Fruit fly (Drosophila melanogaster): ENCODE measurements around the gene beta-Spec.

Gene beta-Spec

dm6 chrX:17712995-17713739 lies 56.0 kb downstream of the beta-Spec start:
- TF ChIP-seq CG4617 (GFP tag; optimal IDR thresholded peaks at IDR 0.05; ENCODE audit: borderline replicate concordance) (no peak), br (optimal IDR thresholded peaks at IDR 0.05) (no peak), zfh2 (GFP tag; optimal IDR thresholded peaks at IDR 0.05) (no peak), CG11456 (GFP tag; IDR thresholded peaks at IDR 0.05) (peak; percentile 76), Myb (GFP tag; optimal IDR thresholded peaks at IDR 0.05) (no peak), disco-r (GFP tag; optimal IDR thresholded peaks at IDR 0.05) (no peak), CG8089 (GFP tag; optimal IDR thresholded peaks at IDR 0.05) (no peak), CG18764 (GFP tag; optimal IDR thresholded peaks at IDR 0.05) (peak; percentile 21), Awh (GFP tag; IDR thresholded peaks at IDR 0.05) (0 out of 2 replicates have a peak, but pooled peaks have one; percentile 37), CG17385 (GFP tag; optimal IDR thresholded peaks at IDR 0.05) (peak; percentile 45), Abd-B (GFP tag; optimal IDR thresholded peaks at IDR 0.05) (peak; percentile 26), CG17361 (GFP tag; IDR thresholded peaks at IDR 0.05) (peak; percentile 90), Usf (GFP tag; optimal IDR thresholded peaks at IDR 0.05) (no peak), al (GFP tag; IDR thresholded peaks at IDR 0.05) (0 out of 2 replicates have a peak, but pooled peaks have one; percentile 6), schlank (tag; optimal IDR thresholded peaks at IDR 0.05) (peak; percentile 4), z (GFP tag; IDR thresholded peaks at IDR 0.05) (no peak), CG31224 (GFP tag; IDR thresholded peaks at IDR 0.05) (peak; percentile 53), lov (optimal IDR thresholded peaks at IDR 0.05) (no peak), lov (GFP tag; IDR thresholded peaks at IDR 0.05) (no peak), Ravus (GFP tag; IDR thresholded peaks at IDR 0.05) (peak; percentile 13; the same call in 1 of the 2 replicates), pfk (GFP tag; optimal IDR thresholded peaks at IDR 0.05) (no peak), CG4328 (GFP tag; optimal IDR thresholded peaks at IDR 0.05) (no peak), Mad (GFP tag; optimal IDR thresholded peaks at IDR 0.05) (no peak), sisA (GFP tag; IDR thresholded peaks at IDR 0.05) (peak; percentile 56), CG7745 (tag; optimal IDR thresholded peaks at IDR 0.05) (no peak), Poxn (GFP tag; IDR thresholded peaks at IDR 0.05) (no peak), scrt (GFP tag; optimal IDR thresholded peaks at IDR 0.05) (peak; percentile 20), ewg (GFP tag; optimal IDR thresholded peaks at IDR 0.05) (peak; percentile 25), CG1602 (GFP tag; optimal IDR thresholded peaks at IDR 0.05) (peak; percentile 56), CG10654 (GFP tag; optimal IDR thresholded peaks at IDR 0.05) (peak; percentile 13), fd96Cb (tag; optimal IDR thresholded peaks at IDR 0.05) (peak; percentile 43), chn (GFP tag; optimal IDR thresholded peaks at IDR 0.05) (peak; percentile 1), ato (GFP tag; IDR thresholded peaks at IDR 0.05; ENCODE audit: partially characterized antibody) (no peak), p53 (GFP tag; optimal IDR thresholded peaks at IDR 0.05) (no peak), CG10959 (GFP tag; IDR thresholded peaks at IDR 0.05) (peak; percentile 50), Hr39 (optimal IDR thresholded peaks at IDR 0.05) (peak; percentile 88), CG18599 (GFP tag; optimal IDR thresholded peaks at IDR 0.05) (peak; percentile 14), toy (GFP tag; IDR thresholded peaks at IDR 0.05) (no peak), NC2β (GFP tag; optimal IDR thresholded peaks at IDR 0.05) (no peak), CG17568 (GFP tag; optimal IDR thresholded peaks at IDR 0.05) (peak; percentile 23), Atf-2 (GFP tag; optimal IDR thresholded peaks at IDR 0.05) (no peak), CG8359 (GFP tag; optimal IDR thresholded peaks at IDR 0.05; ENCODE audit: borderline replicate concordance) (peak; percentile 22), tap (tag; optimal IDR thresholded peaks at IDR 0.05) (peak; percentile 60), cwo (GFP tag; optimal IDR thresholded peaks at IDR 0.05) (peak; percentile 35), CG6689 (GFP tag; IDR thresholded peaks at IDR 0.05) (peak; percentile 29; the same call in 1 of the 2 replicates), CG4360 (GFP tag; IDR thresholded peaks at IDR 0.05) (no peak), Sry-δ (GFP tag; optimal IDR thresholded peaks at IDR 0.05) (no peak), oc (tag; optimal IDR thresholded peaks at IDR 0.05) (no peak), CG3065 (GFP tag; optimal IDR thresholded peaks at IDR 0.05) (no peak), CG11695 (GFP tag; IDR thresholded peaks at IDR 0.05) (peak; percentile 56; the same call in 2 of the 3 replicates), cg (GFP tag; optimal IDR thresholded peaks at IDR 0.05) (peak; percentile 71)
